Fruit fly (Drosophila melanogaster) whole organism, embryonic: ENCODE measurements around the gene CG13833.

ENCODE experiments used
- Abd-B ChIP-seq: fragments of 200-800 bp; sonication (Bioruptor generic); optimal IDR thresholded peaks from 2 replicates; lab custom pipeline; 2018; ENCODE audit warnings: missing biosample characterization, mild to moderate bottlenecking, missing genetic modification characterization, moderate library complexity
- Adf1 ChIP-seq: fragments of 200-800 bp; sonication (Bioruptor generic); IDR thresholded peaks from 2 replicates; pipeline ENCODE4 v1.3.6; 2022; ENCODE audit warnings: missing biosample characterization, missing genetic modification characterization
- Atf3 ChIP-seq: fragments of 200-800 bp; sonication (Bioruptor generic); optimal IDR thresholded peaks from 3 replicates; lab custom pipeline; 2016; ENCODE audit warnings: missing biosample characterization, missing genetic modification characterization
- CG11695 ChIP-seq: fragments of 200-800 bp; sonication (Bioruptor generic); IDR thresholded peaks from 3 replicates; pipeline ENCODE4 v1.3.6; 2022; ENCODE audit warnings: missing biosample characterization, missing genetic modification characterization
- CG12071 ChIP-seq: fragments of 200-800 bp; sonication (Bioruptor generic); optimal IDR thresholded peaks from 3 replicates; lab custom pipeline; 2018; ENCODE audit warnings: missing biosample characterization, mild to moderate bottlenecking, missing genetic modification characterization
- CG12155 ChIP-seq: fragments of 200-800 bp; sonication (Bioruptor generic); optimal IDR thresholded peaks from 3 replicates; lab custom pipeline; 2016; ENCODE audit warnings: missing biosample characterization, missing genetic modification characterization
- CG12744 ChIP-seq: fragments of 200-800 bp; sonication (Bioruptor generic); optimal IDR thresholded peaks from 2 replicates; lab custom pipeline; 2016; ENCODE audit warnings: missing biosample characterization, missing genetic modification characterization
- CG13287 ChIP-seq: fragments of 200-800 bp; sonication (Bioruptor generic); IDR thresholded peaks from 2 replicates; pipeline ENCODE4 v1.3.6; 2022; ENCODE audit warnings: missing biosample characterization, missing genetic modification characterization; ENCODE audit not compliant: partially characterized antibody
- CG1602 ChIP-seq: fragments of 200-800 bp; sonication (Bioruptor generic); optimal IDR thresholded peaks from 3 replicates; lab custom pipeline; 2016; ENCODE audit warnings: missing biosample characterization, missing genetic modification characterization
- CG1603 ChIP-seq: fragments of 200-800 bp; sonication (Bioruptor generic); optimal IDR thresholded peaks from 2 replicates; lab custom pipeline; 2019; ENCODE audit warnings: missing biosample characterization, mild to moderate bottlenecking, missing genetic modification characterization, moderate library complexity
- CG1647 ChIP-seq: fragments of 200-800 bp; sonication (Bioruptor generic); optimal IDR thresholded peaks from 3 replicates; lab custom pipeline; 2016; ENCODE audit warnings: missing biosample characterization, missing genetic modification characterization
- CG18619 ChIP-seq: fragments of 200-800 bp; sonication (Bioruptor generic); optimal IDR thresholded peaks from 3 replicates; lab custom pipeline; 2017; ENCODE audit warnings: missing biosample characterization, mild to moderate bottlenecking, missing genetic modification characterization
- CG2712 ChIP-seq: fragments of 200-800 bp; optimal IDR thresholded peaks from 3 replicates; lab custom pipeline; 2019; ENCODE audit warnings: missing biosample characterization, mild to moderate bottlenecking, missing genetic modification characterization, moderate library complexity
- CG32532 ChIP-seq: fragments of 200-800 bp; sonication (Bioruptor generic); IDR thresholded peaks from 2 replicates; pipeline ENCODE4 v1.3.6; 2022; ENCODE audit warnings: missing biosample characterization, missing genetic modification characterization
- CG5245 ChIP-seq: fragments of 200-800 bp; sonication (Bioruptor generic); optimal IDR thresholded peaks from 3 replicates; lab custom pipeline; 2016; ENCODE audit warnings: missing biosample characterization, missing genetic modification characterization
- CG6654 ChIP-seq: fragments of 200-800 bp; sonication (Bioruptor generic); optimal IDR thresholded peaks from 2 replicates; lab custom pipeline; 2017; ENCODE audit warnings: missing biosample characterization, mild to moderate bottlenecking, missing genetic modification characterization
- CG6689 ChIP-seq: fragments of 200-800 bp; sonication (Bioruptor generic); IDR thresholded peaks from 2 replicates; pipeline ENCODE4 v1.3.6; 2022; ENCODE audit warnings: missing biosample characterization, missing genetic modification characterization
- CG7745 ChIP-seq: fragments of 200-800 bp; sonication (Bioruptor generic); optimal IDR thresholded peaks from 2 replicates; lab custom pipeline; 2018; ENCODE audit warnings: missing biosample characterization, mild to moderate bottlenecking, missing genetic modification characterization, moderate library complexity
- CG9727 ChIP-seq: fragments of 200-800 bp; sonication (Bioruptor generic); optimal IDR thresholded peaks from 3 replicates; lab custom pipeline; 2017; ENCODE audit warnings: missing biosample characterization, mild to moderate bottlenecking, missing genetic modification characterization
- CG9817 ChIP-seq: fragments of 200-800 bp; sonication (Bioruptor generic); optimal IDR thresholded peaks from 2 replicates; lab custom pipeline; 2018; ENCODE audit warnings: missing biosample characterization, mild to moderate bottlenecking, missing genetic modification characterization, moderate library complexity
- Camta ChIP-seq: fragments of 200-800 bp; sonication (Bioruptor generic); optimal IDR thresholded peaks from 2 replicates; lab custom pipeline; 2016; ENCODE audit warnings: missing biosample characterization, missing genetic modification characterization
- Deaf1 ChIP-seq: fragments of 200-800 bp; optimal IDR thresholded peaks from 3 replicates; lab custom pipeline; 2019; ENCODE audit warnings: missing biosample characterization, mild to moderate bottlenecking, missing genetic modification characterization, moderate library complexity
- Dip3 ChIP-seq: fragments of 200-800 bp; sonication (Bioruptor generic); optimal IDR thresholded peaks from 3 replicates; lab custom pipeline; 2016; ENCODE audit warnings: missing biosample characterization, missing genetic modification characterization
- GATAe ChIP-seq: fragments of 200-800 bp; sonication (Bioruptor generic); conservative IDR thresholded peaks from 2 replicates; pipeline ENCODE4 v1.3.6; 2022; ENCODE audit warnings: missing biosample characterization, missing genetic modification characterization
- H2.0 ChIP-seq: fragments of 200-800 bp; sonication (Bioruptor generic); IDR thresholded peaks from 2 replicates; pipeline ENCODE4 v1.3.6; 2022; ENCODE audit warnings: missing biosample characterization, missing genetic modification characterization
- Hmr ChIP-seq: fragments of 200-800 bp; sonication (Bioruptor generic); optimal IDR thresholded peaks from 3 replicates; lab custom pipeline; 2017; ENCODE audit warnings: mild to moderate bottlenecking, missing biosample characterization, missing genetic modification reagents, missing genetic modification characterization
- Hr78 ChIP-seq, 2 experiments: fragments of 200-800 bp in 1 of 2; fragments of >200 bp in 1 of 2; sonication (Bioruptor generic) in 1 of 2; optimal IDR thresholded peaks; 2 replicates each; lab custom pipeline; 2017 to 2019; ENCODE audit warnings: missing biosample characterization in 2 of 2, missing genetic modification characterization in 2 of 2, mild to moderate bottlenecking in 1 of 2, moderate library complexity in 1 of 2
- Lpt ChIP-seq: fragments of >200 bp; optimal IDR thresholded peaks from 2 replicates; lab custom pipeline; 2018; ENCODE audit warnings: missing biosample characterization, missing genetic modification characterization
- NfI ChIP-seq: fragments of 200-800 bp; sonication (Bioruptor generic); optimal IDR thresholded peaks from 3 replicates; lab custom pipeline; 2018; ENCODE audit warnings: missing biosample characterization, mild to moderate bottlenecking, missing genetic modification characterization, moderate library complexity
- Ravus ChIP-seq: fragments of 200-800 bp; sonication (Bioruptor generic); IDR thresholded peaks from 2 replicates; pipeline ENCODE4 v1.3.6; 2022; ENCODE audit warnings: missing biosample characterization, missing genetic modification characterization
- chn ChIP-seq: fragments of 200-800 bp; sonication (Bioruptor generic); optimal IDR thresholded peaks from 2 replicates; lab custom pipeline; 2016; ENCODE audit warnings: missing biosample characterization, missing genetic modification characterization
- ci ChIP-seq: fragments of 200-800 bp; sonication (Bioruptor generic); IDR thresholded peaks from 3 replicates; pipeline ENCODE4 v1.3.6; 2022; ENCODE audit warnings: missing biosample characterization, missing genetic modification characterization
- emc ChIP-seq: fragments of 200-800 bp; sonication (Bioruptor generic); optimal IDR thresholded peaks from 2 replicates; lab custom pipeline; 2016; ENCODE audit warnings: missing biosample characterization, missing genetic modification characterization
- ems ChIP-seq: fragments of 200-800 bp; sonication (Bioruptor generic); optimal IDR thresholded peaks from 3 replicates; lab custom pipeline; 2016; ENCODE audit warnings: missing biosample characterization, missing genetic modification characterization
- fd96Cb ChIP-seq: fragments of 200-800 bp; sonication (Bioruptor generic); optimal IDR thresholded peaks from 2 replicates; lab custom pipeline; 2018; ENCODE audit warnings: missing biosample characterization, mild to moderate bottlenecking, missing genetic modification characterization, moderate library complexity
- jumu ChIP-seq: fragments of 200-800 bp; sonication (Bioruptor generic); optimal IDR thresholded peaks from 3 replicates; lab custom pipeline; 2016; ENCODE audit warnings: missing biosample characterization, missing genetic modification characterization
- lmd ChIP-seq: fragments of 200-800 bp; sonication (Bioruptor generic); IDR thresholded peaks from 2 replicates; pipeline ENCODE4 v1.3.6; 2022; ENCODE audit warnings: missing biosample characterization, missing genetic modification characterization
- luna ChIP-seq: fragments of 200-800 bp; sonication (Bioruptor generic); optimal IDR thresholded peaks from 2 replicates; lab custom pipeline; 2016; ENCODE audit warnings: missing biosample characterization, missing genetic modification characterization
- maf-S ChIP-seq: fragments of 200-800 bp; sonication (Bioruptor generic); optimal IDR thresholded peaks from 2 replicates; lab custom pipeline; 2016; ENCODE audit warnings: missing biosample characterization, missing genetic modification characterization
- mirr ChIP-seq: fragments of 200-800 bp; sonication (Bioruptor generic); optimal IDR thresholded peaks from 3 replicates; lab custom pipeline; 2018; ENCODE audit warnings: missing biosample characterization, mild to moderate bottlenecking, missing genetic modification characterization
- otp ChIP-seq: fragments of 200-800 bp; sonication (Bioruptor generic); IDR thresholded peaks from 3 replicates; pipeline ENCODE4, ENCODE4 v1.3.6; 2022; ENCODE audit warnings: missing biosample characterization, missing genetic modification characterization
- p53 ChIP-seq: fragments of 200-800 bp; sonication (Bioruptor generic); optimal IDR thresholded peaks from 2 replicates; lab custom pipeline; 2016; ENCODE audit warnings: missing biosample characterization, missing genetic modification characterization
- prd ChIP-seq, 3 experiments: fragments of >200 bp in 2 of 3; fragments of 200-800 bp in 1 of 3; sonication (Bioruptor generic) in 1 of 3; optimal IDR thresholded peaks in 2 of 3; IDR thresholded peaks in 1 of 3; 2 replicates in 2 of 3; 3 replicates in 1 of 3; pipeline versions ENCODE4 v1.3.6 to Lab custom; 2017 to 2022; ENCODE audit warnings: missing biosample characterization in 1 of 3, missing genetic modification characterization in 1 of 3
- ranshi ChIP-seq: fragments of 200-800 bp; sonication (Bioruptor generic); IDR thresholded peaks from 2 replicates; pipeline ENCODE4 v1.3.6; 2022; ENCODE audit warnings: missing biosample characterization, missing genetic modification characterization
- repo ChIP-seq: fragments of 200-800 bp; sonication (Bioruptor generic); optimal IDR thresholded peaks from 2 replicates; lab custom pipeline; 2016; ENCODE audit warnings: missing biosample characterization, missing genetic modification characterization
- rib ChIP-seq: fragments of 200-800 bp; sonication (Bioruptor generic); IDR thresholded peaks from 2 replicates; pipeline ENCODE4 v1.3.6; 2022; ENCODE audit warnings: missing biosample characterization, missing genetic modification characterization
- scrt ChIP-seq: fragments of 200-800 bp; sonication (Bioruptor generic); optimal IDR thresholded peaks from 2 replicates; lab custom pipeline; 2018; ENCODE audit warnings: missing biosample characterization, mild to moderate bottlenecking, missing genetic modification characterization, moderate library complexity
- sisA ChIP-seq: fragments of 200-800 bp; sonication (Bioruptor generic); IDR thresholded peaks from 2 replicates; pipeline ENCODE4 v1.3.6; 2022; ENCODE audit warnings: missing biosample characterization, missing genetic modification characterization
- slbo ChIP-seq: fragments of 200-800 bp; sonication (Bioruptor generic); IDR thresholded peaks from 2 replicates; pipeline ENCODE4 v1.3.6; 2022; ENCODE audit warnings: missing biosample characterization, missing genetic modification characterization
- sob ChIP-seq: fragments of 200-800 bp; sonication (Bioruptor generic); IDR thresholded peaks from 2 replicates; pipeline ENCODE4 v1.3.6; 2022; ENCODE audit warnings: missing biosample characterization, missing genetic modification characterization
- vvl ChIP-seq: fragments of 200-800 bp; sonication (Bioruptor generic); IDR thresholded peaks from 2 replicates; pipeline ENCODE4 v1.3.6; 2022; ENCODE audit warnings: missing biosample characterization, missing genetic modification characterization

CG13833 gene

DNA sequence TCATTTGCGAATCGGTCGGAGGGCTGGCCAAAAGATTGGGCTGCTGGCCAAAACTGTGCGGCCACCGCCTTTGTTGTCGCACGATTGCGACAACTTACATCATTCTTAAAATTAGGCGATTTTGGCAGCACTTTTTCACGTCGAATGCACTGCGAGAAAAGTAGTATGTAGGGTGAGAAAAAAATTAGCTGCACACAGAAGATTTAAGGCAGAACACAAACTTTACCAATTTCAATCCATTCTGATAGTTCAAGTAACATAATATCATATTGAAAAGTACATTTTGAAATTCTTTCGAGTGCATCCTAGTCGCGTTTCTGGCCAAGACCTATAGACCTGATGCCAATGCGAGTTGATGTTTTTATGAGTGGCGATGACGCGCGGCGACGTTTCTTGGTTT, 6.9 kb downstream of the CG13833 start (continued):
- peak; percentile 38 for TF ChIP-seq CG9727 (GFP tag; lab: Kevin White, UChicago)
- TF ChIP-seq lmd: peak; percentile 94
- TF ChIP-seq Atf3 (GFP tag; lab: Kevin White, UChicago): peak; percentile 54
- peak; percentile 70 for TF ChIP-seq CG9817 (tag; lab: Kevin White, UChicago)
- TF ChIP-seq CG7745 (tag; lab: Kevin White, UChicago): no peak
- TF ChIP-seq CG12744: peak; percentile 49
- TF ChIP-seq repo (GFP tag; lab: Kevin White, UChicago): peak; percentile 56
- peak; percentile 18 for TF ChIP-seq jumu (GFP tag; lab: Kevin White, UChicago)
- peak; percentile 53; the same call in 1 of the 2 replicates for TF ChIP-seq ranshi (GFP tag; lab: Robert Waterston, UW)
- TF ChIP-seq CG6654 (GFP tag; lab: Kevin White, UChicago): peak; percentile 15
- TF ChIP-seq scrt (GFP tag; lab: Kevin White, UChicago): peak; percentile 22
- TF ChIP-seq H2.0 (GFP tag; lab: Robert Waterston, UW): peak; percentile 45; the same call in 1 of the 2 replicates
- peak; percentile 19 for TF ChIP-seq Abd-B (GFP tag; lab: Kevin White, UChicago)
- peak; percentile 26 for TF ChIP-seq chn (GFP tag; lab: Kevin White, UChicago)
- TF ChIP-seq CG11695 (GFP tag; lab: Robert Waterston, UW): peak; percentile 39; the same call in 1 of the 3 replicates
- peak; percentile 13 for TF ChIP-seq CG5245
- no peak for TF ChIP-seq prd (optimal IDR thresholded peaks at IDR 0.05; lab: Kevin White, UChicago)
- TF ChIP-seq prd (GFP tag; IDR thresholded peaks at IDR 0.05; lab: Robert Waterston, UW): peak; percentile 73; the same call in 2 of the 3 replicates
- no peak for TF ChIP-seq CG13287 (GFP tag; lab: Robert Waterston, UW)
- TF ChIP-seq emc (GFP tag; lab: Kevin White, UChicago): peak; percentile 20
- peak; percentile 67; the same call in 1 of the 2 replicates for TF ChIP-seq vvl (GFP tag; lab: Robert Waterston, UW)
- TF ChIP-seq p53 (GFP tag; lab: Kevin White, UChicago): no peak
- TF ChIP-seq rib (GFP tag; lab: Robert Waterston, UW): peak; percentile 50
- TF ChIP-seq CG6689 (GFP tag; lab: Robert Waterston, UW): peak; percentile 58
- peak; percentile 54 for TF ChIP-seq Hmr (GFP tag; lab: Kevin White, UChicago)
- peak; percentile 50; the same call in 1 of the 2 replicates for TF ChIP-seq Adf1 (GFP tag; lab: Robert Waterston, UW)
- peak; percentile 84 for TF ChIP-seq slbo (GFP tag; lab: Robert Waterston, UW)
- TF ChIP-seq Deaf1 (tag; lab: Kevin White, UChicago): peak; percentile 5
- TF ChIP-seq Lpt (GFP tag; lab: Kevin White, UChicago): no peak
- TF ChIP-seq maf-S (GFP tag; lab: Kevin White, UChicago): peak; percentile 11
- peak; percentile 37; the same call in 1 of the 2 replicates for TF ChIP-seq sisA
- peak; percentile 38 for TF ChIP-seq ems (GFP tag; lab: Kevin White, UChicago)
- peak; percentile 60 for TF ChIP-seq Dip3 (GFP tag; lab: Kevin White, UChicago)
- TF ChIP-seq CG12071 (GFP tag; lab: Kevin White, UChicago): peak; percentile 46
- TF ChIP-seq GATAe (GFP tag; lab: Robert Waterston, UW): peak; percentile 11; the same call in 1 of the 2 replicates
- no peak for TF ChIP-seq otp (GFP tag; lab: Robert Waterston, UW)
- TF ChIP-seq CG1602 (GFP tag; lab: Kevin White, UChicago): peak; percentile 2
- TF ChIP-seq CG2712 (tag; lab: Kevin White, UChicago): peak; percentile 41
- TF ChIP-seq fd96Cb (tag; lab: Kevin White, UChicago): peak; percentile 11
- peak; percentile 38 for TF ChIP-seq Ravus (GFP tag; lab: Robert Waterston, UW)
- no peak for TF ChIP-seq Camta (GFP tag; lab: Kevin White, UChicago)
- peak; percentile 37 for TF ChIP-seq CG18619 (GFP tag; lab: Kevin White, UChicago)
- TF ChIP-seq luna: peak; percentile 54
- TF ChIP-seq CG1647 (GFP tag; lab: Kevin White, UChicago): peak; percentile 18
- peak; percentile 35 for TF ChIP-seq mirr (GFP tag; lab: Kevin White, UChicago)
- peak; percentile 58 for TF ChIP-seq CG1603
- peak; percentile 87 for TF ChIP-seq CG32532 (GFP tag; lab: Robert Waterston, UW)
- peak; percentile 76; the same call in 1 of the 2 replicates for TF ChIP-seq sob (GFP tag; lab: Robert Waterston, UW)
- peak; percentile 70 for TF ChIP-seq NfI (GFP tag; lab: Kevin White, UChicago)
- TF ChIP-seq CG12155 (GFP tag; lab: Kevin White, UChicago): peak; percentile 62
- TF ChIP-seq ci (GFP tag; lab: Robert Waterston, UW): no peak
- TF ChIP-seq Hr78 (GFP tag; optimal IDR thresholded peaks at IDR 0.05; lab: Kevin White, UChicago): no peak
